Worm (Caenorhabditis elegans) whole organism, young adult: ENCODE measurements around the gene arl-3.

Experiments
- B0019.2 ChIP-seq: fragments of 200-800 bp; sonication (Bioruptor generic); conservative IDR thresholded peaks from 2 replicates; pipeline ENCODE4 v1.3.6; 2022; ENCODE audit warnings: missing genetic modification reagents, missing genetic modification characterization, missing compliant biosample characterization
- B0336.3 ChIP-seq: fragments of 200-800 bp; sonication (Bioruptor generic); IDR thresholded peaks from 2 replicates; pipeline ENCODE4 v1.3.6; 2022; ENCODE audit warnings: missing genetic modification characterization, missing compliant biosample characterization
- C17E4.6 ChIP-seq: fragments of 200-800 bp; sonication (Bioruptor generic); IDR thresholded peaks from 2 replicates; pipeline ENCODE4 v1.3.6; 2022; ENCODE audit warnings: missing genetic modification reagents, missing genetic modification characterization, missing compliant biosample characterization
- D2030.7 ChIP-seq: fragments of 200-800 bp; sonication (Bioruptor generic); IDR thresholded peaks from 2 replicates; pipeline ENCODE4 v1.3.6; 2022; ENCODE audit warnings: missing genetic modification reagents, missing genetic modification characterization, missing compliant biosample characterization
- F22D6.2 ChIP-seq: sonication (generic microtip); optimal IDR thresholded peaks from 2 replicates; lab custom pipeline; 2016; ENCODE audit warnings: mild to moderate bottlenecking, missing genetic modification characterization, missing compliant biosample characterization
- F37B4.10 ChIP-seq: fragments of 200-800 bp; sonication (Bioruptor generic); IDR thresholded peaks from 2 replicates; pipeline ENCODE4 v1.3.6; 2022; ENCODE audit warnings: missing genetic modification characterization, missing compliant biosample characterization
- F39B2.1 ChIP-seq: fragments of 200-800 bp; sonication (Bioruptor generic); IDR thresholded peaks from 2 replicates; pipeline ENCODE4 v1.3.6; 2022; ENCODE audit warnings: missing genetic modification reagents, missing genetic modification characterization, missing compliant biosample characterization
- F57A8.1 ChIP-seq: fragments of 200-800 bp; sonication (Bioruptor generic); optimal IDR thresholded peaks from 2 replicates; lab custom pipeline; 2018; ENCODE audit warnings: mild to moderate bottlenecking, missing genetic modification characterization, moderate library complexity, missing compliant biosample characterization
- K11D2.4 ChIP-seq: fragments of 200-800 bp; sonication (Bioruptor generic); IDR thresholded peaks from 2 replicates; pipeline ENCODE4 v1.3.6; 2022; ENCODE audit warnings: missing genetic modification reagents, missing genetic modification characterization, missing compliant biosample characterization
- K12H6.12 ChIP-seq: fragments of 200-800 bp; sonication (Bioruptor generic); optimal IDR thresholded peaks from 2 replicates; lab custom pipeline; 2018; ENCODE audit warnings: mild to moderate bottlenecking, missing genetic modification characterization, missing compliant biosample characterization
- athp-1 ChIP-seq: sonication (generic microtip); optimal IDR thresholded peaks from 2 replicates; lab custom pipeline; 2017; ENCODE audit warnings: mild to moderate bottlenecking, missing genetic modification characterization, missing compliant biosample characterization
- bed-2 ChIP-seq: fragments of 200-800 bp; sonication (Bioruptor generic); IDR thresholded peaks from 2 replicates; pipeline ENCODE4 v1.3.6; 2022; ENCODE audit warnings: missing genetic modification reagents, missing genetic modification characterization, missing compliant biosample characterization
- ccch-3 ChIP-seq: fragments of 200-800 bp; sonication (Bioruptor generic); optimal IDR thresholded peaks from 2 replicates; lab custom pipeline; 2018; ENCODE audit warnings: mild to moderate bottlenecking, missing genetic modification characterization, missing compliant biosample characterization
- chd-7 ChIP-seq: sonication (generic microtip); optimal IDR thresholded peaks from 2 replicates; lab custom pipeline; 2016; ENCODE audit warnings: mild to moderate bottlenecking, missing genetic modification characterization, moderate library complexity, missing compliant biosample characterization
- ekl-4 ChIP-seq: fragments of 200-800 bp; sonication (Bioruptor generic); IDR thresholded peaks from 2 replicates; pipeline ENCODE4 v1.3.6; 2022; ENCODE audit warnings: missing genetic modification reagents, missing genetic modification characterization, missing compliant biosample characterization
- ets-4 ChIP-seq: fragments of 200-800 bp; sonication (Bioruptor generic); optimal IDR thresholded peaks from 2 replicates; lab custom pipeline; 2018; ENCODE audit warnings: mild to moderate bottlenecking, missing genetic modification characterization, missing compliant biosample characterization
- let-607 ChIP-seq, 2 experiments: fragments of 200-800 bp in 1 of 2; sonication (Bioruptor generic) in 1 of 2; sonication (generic microtip) in 1 of 2; optimal IDR thresholded peaks; 2 replicates each; lab custom pipeline; 2016 to 2018; ENCODE audit warnings: mild to moderate bottlenecking in 2 of 2, missing compliant biosample characterization in 2 of 2, missing genetic modification characterization in 2 of 2, moderate library complexity in 2 of 2, missing genotype in 1 of 2
- lin-35 ChIP-seq, 3 experiments: fragments of 150-350 bp in 2 of 3; sonication (generic microtip) in 1 of 3; optimal IDR thresholded peaks; 2 replicates each; lab custom pipeline; 2014 to 2018; ENCODE audit warnings: missing biosample characterization in 3 of 3, missing genetic modification characterization in 3 of 3, missing genetic modification reagents in 3 of 3
- lsl-1 ChIP-seq: fragments of 200-800 bp; sonication (Bioruptor generic); optimal IDR thresholded peaks from 2 replicates; lab custom pipeline; 2018; ENCODE audit warnings: mild to moderate bottlenecking, missing genetic modification characterization, moderate library complexity, missing compliant biosample characterization
- lsy-27 ChIP-seq: sonication (generic microtip); optimal IDR thresholded peaks from 2 replicates; lab custom pipeline; 2017; ENCODE audit warnings: missing genetic modification characterization, mild to moderate bottlenecking, missing compliant biosample characterization, antibody characterized with exemption, missing genotype, borderline replicate concordance; ENCODE audit not compliant: insufficient read depth
- madf-8 ChIP-seq: fragments of 200-800 bp; sonication (Bioruptor generic); conservative IDR thresholded peaks from 2 replicates; pipeline ENCODE4 v1.3.6; 2022; ENCODE audit warnings: missing genetic modification reagents, missing genetic modification characterization, missing compliant biosample characterization
- mel-28 ChIP-seq: sonication (generic microtip); optimal IDR thresholded peaks from 2 replicates; lab custom pipeline; 2016; ENCODE audit warnings: borderline replicate concordance, mild to moderate bottlenecking, missing genetic modification characterization, missing compliant biosample characterization
- mxl-1 ChIP-seq: sonication (generic microtip); optimal IDR thresholded peaks from 2 replicates; lab custom pipeline; 2016; ENCODE audit warnings: missing genetic modification characterization, missing compliant biosample characterization
- nfya-2 ChIP-seq: fragments of 200-800 bp; sonication (Bioruptor generic); IDR thresholded peaks from 2 replicates; pipeline ENCODE4 v1.3.6; 2022; ENCODE audit warnings: missing genetic modification reagents, missing genetic modification characterization, missing compliant biosample characterization
- nfyb-1 ChIP-seq: fragments of 200-800 bp; sonication (Bioruptor generic); IDR thresholded peaks from 2 replicates; pipeline ENCODE4 v1.3.6; 2022; ENCODE audit warnings: missing genetic modification reagents, missing genetic modification characterization, missing compliant biosample characterization
- nhr-120 ChIP-seq: fragments of 200-800 bp; sonication (Bioruptor generic); IDR thresholded peaks from 2 replicates; pipeline ENCODE4 v1.3.6; 2022; ENCODE audit warnings: missing genetic modification characterization, missing compliant biosample characterization
- rcor-1 ChIP-seq: fragments of 200-800 bp; sonication (Bioruptor generic); IDR thresholded peaks from 2 replicates; pipeline ENCODE4 v1.3.6; 2022; ENCODE audit warnings: missing genetic modification reagents, missing genetic modification characterization, missing compliant biosample characterization
- rec-8 ChIP-seq, 2 experiments: sonication (generic microtip); optimal IDR thresholded peaks; 2 replicates each; lab custom pipeline; 2016; ENCODE audit warnings: mild to moderate bottlenecking in 2 of 2, missing genetic modification characterization in 2 of 2, missing genetic modification reagents in 2 of 2, missing genotype in 2 of 2, missing biosample characterization in 1 of 2, missing compliant biosample characterization in 1 of 2, moderate library complexity in 1 of 2
- snpc-1.3 ChIP-seq: sonication (generic microtip); optimal IDR thresholded peaks from 2 replicates; lab custom pipeline; 2017; ENCODE audit warnings: missing genetic modification characterization, mild to moderate bottlenecking, missing compliant biosample characterization, antibody characterized with exemption, moderate library complexity, missing genotype, missing genetic modification reagents; ENCODE audit not compliant: insufficient read depth
- sptf-2 ChIP-seq: fragments of 200-800 bp; sonication (Bioruptor generic); optimal IDR thresholded peaks from 2 replicates; lab custom pipeline; 2018; ENCODE audit warnings: mild to moderate bottlenecking, missing genetic modification characterization, missing compliant biosample characterization
- tlf-1 ChIP-seq: fragments of 200-800 bp; sonication (Bioruptor generic); optimal IDR thresholded peaks from 2 replicates; lab custom pipeline; 2018; ENCODE audit warnings: mild to moderate bottlenecking, missing genetic modification characterization, missing compliant biosample characterization
- unc-130 ChIP-seq: sonication (generic microtip); optimal IDR thresholded peaks from 2 replicates; lab custom pipeline; 2016; ENCODE audit warnings: missing genetic modification reagents, missing genetic modification characterization, missing compliant biosample characterization

Gene arl-3

ce11 chrII:14618764-14619163, 12.5 kb downstream of the arl-3 start:
- TF ChIP-seq tlf-1 (GFP tag; lab: Kevin White, UChicago) (no peak), rec-8 (tag; optimal IDR thresholded peaks at IDR 0.05; lab: Kevin White, UChicago) (no peak), unc-130 (GFP tag; lab: Kevin White, UChicago) (no peak)
- TF ChIP-seq, all 124 proteins: peak for 0

DNA sequence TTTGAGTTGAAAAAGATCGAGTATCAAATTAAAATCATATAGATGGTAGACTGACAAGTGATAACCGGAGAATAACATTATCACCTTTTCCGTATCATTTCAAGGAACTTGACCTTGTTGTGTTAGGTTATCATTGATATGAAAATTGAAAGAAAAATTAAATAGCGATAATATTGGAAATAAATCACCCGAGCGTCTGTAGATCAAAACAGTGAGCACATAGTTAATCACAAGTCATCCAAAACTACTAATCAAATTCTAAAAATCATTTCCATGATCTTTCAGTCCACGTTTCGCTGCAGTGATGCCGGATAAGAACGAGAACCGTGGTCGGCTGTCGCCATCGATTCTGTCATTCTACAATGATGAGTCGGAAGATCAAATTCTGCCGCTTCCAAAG, 13.5 kb downstream of the arl-3 start:
- TF ChIP-seq nfya-2 (GFP tag; lab: Robert Waterston, UW) (no peak), sptf-2 (GFP tag; lab: Kevin White, UChicago) (no peak), nhr-120 (GFP tag; lab: Robert Waterston, UW) (no peak), F37B4.10 (no peak), madf-8 (no peak), ets-4 (GFP tag; lab: Kevin White, UChicago) (no peak)

DNA sequence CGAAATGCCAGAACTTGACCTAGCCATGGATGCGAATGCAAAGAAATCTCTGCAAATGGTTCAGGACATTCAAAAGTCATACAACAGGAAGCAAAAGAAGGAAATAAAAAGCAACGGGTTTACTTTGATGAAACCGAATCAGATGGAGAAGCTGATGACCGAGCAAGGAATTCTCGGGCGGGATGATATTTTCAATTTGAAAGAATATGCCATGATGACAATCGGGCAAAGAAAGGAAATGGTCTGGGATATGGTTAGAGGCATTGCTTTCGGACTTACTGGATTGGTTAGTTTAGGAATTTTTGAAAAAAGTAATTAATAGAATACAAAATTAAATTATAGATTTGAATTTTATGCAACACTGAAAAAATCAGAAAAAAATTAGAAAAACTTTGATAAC, 14.5 kb downstream of the arl-3 start:
- TF ChIP-seq rcor-1 (GFP tag; lab: Robert Waterston, UW) (no peak), F39B2.1 (GFP tag; lab: Robert Waterston, UW) (no peak), D2030.7 (GFP tag; lab: Robert Waterston, UW) (no peak), nfyb-1 (GFP tag; lab: Robert Waterston, UW) (no peak), rec-8 (tag; optimal IDR thresholded peaks at IDR 0.05; lab: Kevin White, UChicago) (no peak), let-607 (tag; optimal IDR thresholded peaks at IDR 0.05; lab: Kevin White, UChicago) (no peak), ekl-4 (GFP tag; lab: Robert Waterston, UW) (no peak), C17E4.6 (GFP tag; lab: Robert Waterston, UW) (no peak)

DNA sequence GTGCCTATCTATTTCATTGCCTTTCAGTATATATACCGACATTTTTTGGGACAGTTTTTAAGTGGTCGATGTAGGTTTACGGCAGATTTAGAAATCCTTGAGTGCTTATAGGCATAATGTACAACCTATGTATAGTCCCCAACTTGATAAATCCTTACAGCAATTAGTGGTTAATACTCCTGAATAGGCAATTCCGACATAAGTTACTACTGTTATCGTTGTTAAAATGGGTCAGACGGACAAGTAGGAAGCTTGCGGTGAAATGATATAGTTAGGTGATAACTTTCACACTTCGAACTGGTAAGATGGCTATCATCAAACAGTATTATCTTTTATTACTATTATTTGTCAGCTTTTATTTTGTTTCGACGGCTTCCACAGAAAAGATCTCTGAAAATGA, 16.5 kb downstream of the arl-3 start, which contains the start of gene mltn-10:
mltn-10 (plus strand) TSS at position 301 of the 400 bp plus-strand sequence.
- TF ChIP-seq ccch-3 (no peak), F22D6.2 (no peak), athp-1 (tag; lab: Kevin White, UChicago) (no peak)
- TF ChIP-seq, all 124 proteins: peak for 0

DNA sequence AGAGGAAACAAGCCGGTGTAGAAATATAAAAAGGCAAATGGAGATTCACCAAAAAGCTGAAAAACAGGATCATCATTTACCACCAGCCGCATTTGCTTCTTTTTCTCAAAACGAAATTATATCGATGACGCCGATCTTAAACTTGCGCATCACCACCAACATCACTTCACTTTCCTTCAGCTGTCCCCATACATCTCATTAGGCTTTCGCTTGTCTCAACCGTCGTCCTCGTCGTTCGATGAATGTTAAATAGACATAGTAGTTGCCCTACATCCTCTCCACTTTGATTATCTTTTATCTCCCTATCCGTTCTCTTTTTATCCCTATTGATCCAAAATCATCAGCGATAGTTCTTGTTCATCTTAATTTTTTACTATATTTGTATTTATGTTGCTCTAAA, 20.6 kb downstream of the arl-3 start:
- TF ChIP-seq F39B2.1 (GFP tag; lab: Robert Waterston, UW) (no peak), B0336.3 (GFP tag; lab: Robert Waterston, UW) (no peak), lsl-1 (GFP tag; lab: Kevin White, UChicago) (no peak), rec-8 (tag; optimal IDR thresholded peaks at IDR 0.05; lab: Kevin White, UChicago) (no peak), B0019.2 (no peak), F57A8.1 (GFP tag; lab: Kevin White, UChicago) (no peak), mxl-1 (tag; lab: Kevin White, UChicago) (no peak), bed-2 (GFP tag; lab: Robert Waterston, UW) (no peak), mel-28 (tag; lab: Kevin White, UChicago) (no peak), chd-7 (no peak), lsy-27 (tag; lab: Kevin White, UChicago) (no peak), lin-35 (GFP tag; optimal IDR thresholded peaks at IDR 0.05; lab: Kevin White, UChicago) (no peak), K11D2.4 (no peak), D2030.7 (GFP tag; lab: Robert Waterston, UW) (no peak), snpc-1.3 (tag; lab: Kevin White, UChicago) (no peak), K12H6.12 (tag; lab: Kevin White, UChicago) (no peak)
